Worm (Caenorhabditis elegans) whole organism, L1 larva: ENCODE measurements around the gene Y110A2AL.10.

Experiments
- C34B4.2 ChIP-seq: sonication (generic microtip); optimal IDR thresholded peaks from 2 replicates; lab custom pipeline; 2017; ENCODE audit warnings: mild to moderate bottlenecking, missing genetic modification characterization, missing compliant biosample characterization
- Y116A8C.19 ChIP-seq: sonication (generic microtip); optimal IDR thresholded peaks from 2 replicates; lab custom pipeline; 2016; ENCODE audit warnings: missing compliant biosample characterization, missing genetic modification characterization, borderline replicate concordance
- alr-1 ChIP-seq: fragments of 200-800 bp; sonication (Bioruptor generic); optimal IDR thresholded peaks from 2 replicates; lab custom pipeline; 2018; ENCODE audit warnings: borderline replicate concordance, mild to moderate bottlenecking, missing genetic modification characterization, missing compliant biosample characterization
- ceh-88 ChIP-seq: fragments of 200-800 bp; sonication (Bioruptor generic); IDR thresholded peaks from 2 replicates; pipeline ENCODE4 v1.3.6; 2022; ENCODE audit warnings: missing genetic modification characterization, missing compliant biosample characterization
- dsc-1 ChIP-seq: sonication (generic microtip); optimal IDR thresholded peaks from 2 replicates; lab custom pipeline; 2016; ENCODE audit warnings: mild to moderate bottlenecking, missing genetic modification characterization, missing compliant biosample characterization
- elt-2 ChIP-seq: sonication (generic microtip); optimal IDR thresholded peaks from 2 replicates; lab custom pipeline; 2016; ENCODE audit warnings: missing genetic modification characterization, mild to moderate bottlenecking, inconsistent platforms, missing compliant biosample characterization, missing genetic modification reagents
- elt-3 ChIP-seq, 6 experiments: fragments of 150-350 bp in 1 of 6; sonication (generic microtip); optimal IDR thresholded peaks; 2 replicates each; lab custom pipeline; 2017 to 2018; ENCODE audit warnings: missing biosample characterization in 6 of 6, missing genetic modification characterization in 6 of 6, inconsistent platforms in 1 of 6
- fkh-10 ChIP-seq: sonication (generic microtip); optimal IDR thresholded peaks from 2 replicates; lab custom pipeline; 2017; ENCODE audit warnings: missing biosample characterization, missing genetic modification reagents, missing genetic modification characterization
- fkh-4 ChIP-seq: sonication (generic microtip); optimal IDR thresholded peaks from 2 replicates; lab custom pipeline; 2016; ENCODE audit warnings: missing compliant biosample characterization, missing genetic modification characterization, borderline replicate concordance
- fos-1 ChIP-seq: fragments of 150-350 bp; optimal IDR thresholded peaks from 2 replicates; lab custom pipeline; 2014; ENCODE audit warnings: missing biosample characterization, missing genetic modification characterization
- hlh-17 ChIP-seq: fragments of 200-800 bp; sonication (Bioruptor generic); optimal IDR thresholded peaks from 2 replicates; lab custom pipeline; 2018; ENCODE audit warnings: missing genetic modification characterization, mild to moderate bottlenecking, missing compliant biosample characterization, moderate library complexity, borderline replicate concordance
- hlh-4 ChIP-seq: sonication (generic microtip); optimal IDR thresholded peaks from 2 replicates; lab custom pipeline; 2016; ENCODE audit warnings: mild to moderate bottlenecking, missing genetic modification characterization, missing compliant biosample characterization
- irx-1 ChIP-seq: sonication (generic microtip); optimal IDR thresholded peaks from 2 replicates; lab custom pipeline; 2016; ENCODE audit warnings: missing genetic modification characterization, missing compliant biosample characterization
- jun-1 ChIP-seq: fragments of 150-350 bp; optimal IDR thresholded peaks from 2 replicates; lab custom pipeline; 2014; ENCODE audit warnings: missing biosample characterization, missing genetic modification reagents, missing genetic modification characterization
- lin-13 ChIP-seq: fragments of 150-350 bp; optimal IDR thresholded peaks from 2 replicates; lab custom pipeline; 2014; ENCODE audit warnings: missing biosample characterization, missing genetic modification reagents, missing genetic modification characterization
- lin-14 ChIP-seq: fragments of 200-800 bp; sonication (Bioruptor generic); optimal IDR thresholded peaks from 2 replicates; lab custom pipeline; 2018; ENCODE audit warnings: mild to moderate bottlenecking, missing genetic modification characterization, moderate library complexity, missing compliant biosample characterization
- lin-15B ChIP-seq: fragments of 150-350 bp; sonication (generic microtip); optimal IDR thresholded peaks from 3 replicates; lab custom pipeline; 2014; ENCODE audit warnings: missing biosample characterization, missing genetic modification characterization
- lin-35 ChIP-seq, 2 experiments: fragments of 150-350 bp; optimal IDR thresholded peaks; 2 replicates each; lab custom pipeline; 2014; ENCODE audit warnings: missing biosample characterization in 2 of 2, missing genetic modification characterization in 2 of 2, missing genetic modification reagents in 2 of 2
- mab-9 ChIP-seq: fragments of 200-800 bp; sonication (Bioruptor generic); IDR thresholded peaks from 2 replicates; pipeline ENCODE4 v1.3.6; 2022; ENCODE audit warnings: missing genetic modification reagents, missing genetic modification characterization, missing compliant biosample characterization
- mef-2 ChIP-seq: fragments of 150-350 bp; optimal IDR thresholded peaks from 2 replicates; lab custom pipeline; 2014; ENCODE audit warnings: missing biosample characterization, missing genetic modification characterization
- mep-1 ChIP-seq: fragments of 150-350 bp; optimal IDR thresholded peaks from 2 replicates; lab custom pipeline; 2014; ENCODE audit warnings: missing biosample characterization, missing genetic modification characterization
- nhr-12 ChIP-seq: sonication (generic microtip); optimal IDR thresholded peaks from 2 replicates; lab custom pipeline; 2017; ENCODE audit warnings: missing biosample characterization, missing genetic modification characterization
- nhr-237 ChIP-seq: fragments of 150-350 bp; optimal IDR thresholded peaks from 2 replicates; lab custom pipeline; 2014; ENCODE audit warnings: missing biosample characterization, missing genetic modification characterization
- nhr-47 ChIP-seq: sonication (generic microtip); optimal IDR thresholded peaks from 2 replicates; lab custom pipeline; 2016; ENCODE audit warnings: mild to moderate bottlenecking, missing genetic modification characterization, moderate library complexity, missing compliant biosample characterization
- nhr-71 ChIP-seq: sonication (generic microtip); optimal IDR thresholded peaks from 2 replicates; lab custom pipeline; 2016; ENCODE audit warnings: mild to moderate bottlenecking, missing genetic modification characterization, moderate library complexity, missing compliant biosample characterization
- nhr-77 ChIP-seq: fragments of 150-350 bp; optimal IDR thresholded peaks from 2 replicates; lab custom pipeline; 2014; ENCODE audit warnings: missing biosample characterization, missing genetic modification characterization
- nhr-90 ChIP-seq: sonication (generic microtip); optimal IDR thresholded peaks from 2 replicates; lab custom pipeline; 2016; ENCODE audit warnings: mild to moderate bottlenecking, missing genetic modification characterization, missing compliant biosample characterization; ENCODE audit not compliant: poor library complexity
- pax-3 ChIP-seq: fragments of 200-800 bp; sonication (Bioruptor generic); optimal IDR thresholded peaks from 2 replicates; lab custom pipeline; 2018; ENCODE audit warnings: mild to moderate bottlenecking, missing genetic modification characterization, moderate library complexity, missing compliant biosample characterization
- skn-1 ChIP-seq: fragments of 150-350 bp; optimal IDR thresholded peaks from 2 replicates; lab custom pipeline; 2014; ENCODE audit warnings: missing biosample characterization, missing genetic modification characterization
- snu-23 ChIP-seq: sonication (generic microtip); optimal IDR thresholded peaks from 2 replicates; lab custom pipeline; 2016; ENCODE audit warnings: missing genetic modification characterization, missing compliant biosample characterization
- swsn-7 ChIP-seq: sonication (generic microtip); optimal IDR thresholded peaks from 2 replicates; lab custom pipeline; 2016; ENCODE audit warnings: missing genetic modification characterization, missing compliant biosample characterization
- tlp-1 ChIP-seq: fragments of 150-350 bp; optimal IDR thresholded peaks from 2 replicates; lab custom pipeline; 2014; ENCODE audit warnings: missing biosample characterization, missing genetic modification characterization
- unc-30 ChIP-seq: sonication (generic microtip); optimal IDR thresholded peaks from 2 replicates; lab custom pipeline; 2017; ENCODE audit warnings: missing biosample characterization, missing genetic modification characterization
- unc-86 ChIP-seq: sonication (generic microtip); optimal IDR thresholded peaks from 2 replicates; lab custom pipeline; 2016; ENCODE audit warnings: missing genetic modification characterization, missing compliant biosample characterization
- unc-98 ChIP-seq: fragments of 200-800 bp; sonication (Bioruptor generic); IDR thresholded peaks from 2 replicates; pipeline ENCODE4 v1.3.6; 2022; ENCODE audit warnings: missing genetic modification characterization, missing compliant biosample characterization
- zag-1 ChIP-seq: fragments of 150-350 bp; optimal IDR thresholded peaks from 2 replicates; lab custom pipeline; 2014; ENCODE audit warnings: missing biosample characterization, missing genetic modification characterization
- zip-4 ChIP-seq: fragments of 200-800 bp; sonication (Bioruptor generic); optimal IDR thresholded peaks from 2 replicates; lab custom pipeline; 2018; ENCODE audit warnings: mild to moderate bottlenecking, missing genetic modification characterization, moderate library complexity, missing compliant biosample characterization

The Y110A2AL.10 gene

ce11 chrII:2888957-2889630, 17.4 kb upstream of the Y110A2AL.10 start, which contains the start of gene pinn-1 (continued):
- TF ChIP-seq mep-1 (tag; lab: Kevin White, UChicago), result peak; percentile 81
- peak; percentile 84 for TF ChIP-seq skn-1 (tag; lab: Kevin White, UChicago)
- TF ChIP-seq unc-98 (GFP tag; lab: Robert Waterston, UW), result peak; percentile 94
- TF ChIP-seq dsc-1, result peak; percentile 97
- peak; percentile 50 for TF ChIP-seq fos-1 (tag; lab: Kevin White, UChicago)
- TF ChIP-seq pax-3 (tag; lab: Kevin White, UChicago), result peak; percentile 97
- no peak for TF ChIP-seq tlp-1 (tag; lab: Kevin White, UChicago)

DNA sequence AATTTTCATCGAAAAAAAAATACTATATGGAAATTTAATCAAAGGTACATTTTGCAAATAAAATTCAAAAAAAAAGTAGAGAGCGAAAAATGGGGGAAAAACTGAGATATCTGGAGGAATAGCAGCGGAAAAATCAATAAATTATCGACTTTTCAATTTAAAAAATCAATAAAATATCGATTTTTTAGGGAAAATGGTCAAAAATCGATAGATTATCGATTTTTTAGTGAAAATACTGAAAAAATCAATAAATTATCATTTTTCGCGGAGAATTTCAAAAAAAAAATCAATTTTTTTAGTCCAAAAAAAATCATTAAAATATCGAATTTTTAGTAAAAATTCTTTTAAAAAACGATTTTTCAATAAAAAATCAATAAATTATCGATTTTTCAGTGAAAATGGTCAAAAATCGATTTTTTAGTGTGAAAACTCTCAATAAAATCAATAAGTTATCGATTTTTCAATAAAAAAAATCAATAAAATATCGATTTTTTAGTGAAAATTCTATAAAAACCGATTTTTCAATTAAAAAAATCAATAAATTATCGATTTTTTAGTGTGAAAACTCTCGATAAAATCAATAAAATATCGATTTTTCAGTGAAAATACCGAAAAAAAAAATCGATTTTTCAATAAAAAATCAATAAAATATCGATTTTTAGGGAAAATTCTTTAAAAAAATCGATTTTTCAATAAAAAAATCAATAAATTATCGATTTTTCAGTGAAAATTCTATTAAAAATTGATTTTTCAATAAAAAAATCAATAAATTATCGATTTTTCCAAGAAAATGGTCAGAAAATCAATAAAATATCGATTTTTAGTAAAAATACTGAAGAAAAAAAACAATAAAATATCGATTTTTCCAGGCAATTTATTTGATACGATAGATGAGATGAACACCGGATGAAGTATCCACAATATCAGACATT, 14.1 kb upstream of the Y110A2AL.10 start:
- TF ChIP-seq fkh-4 (tag; lab: Kevin White, UChicago) (no peak), nhr-47 (no peak), mab-9 (no peak), dsc-1 (no peak), nhr-77 (tag; lab: Kevin White, UChicago) (no peak), elt-2 (tag; lab: Kevin White, UChicago) (no peak), unc-30 (tag; lab: Kevin White, UChicago) (no peak), nhr-12 (tag; lab: Kevin White, UChicago) (no peak), elt-3 (tag; optimal IDR thresholded peaks at IDR 0.05; lab: Kevin White, UChicago) (no peak), lin-35 (GFP tag; optimal IDR thresholded peaks at IDR 0.05; lab: Kevin White, UChicago) (no peak), snu-23 (GFP tag; lab: Kevin White, UChicago) (no peak), nhr-237 (no peak), lin-15B (no peak), irx-1 (tag; lab: Kevin White, UChicago) (no peak), hlh-4 (tag; lab: Kevin White, UChicago) (no peak), zag-1 (tag; lab: Kevin White, UChicago) (no peak)

ce11 chrII:2884810-2885209, 13.1 kb upstream of the Y110A2AL.10 start, which contains the start of gene pigw-1:
TSS of gene pigw-1 (minus strand) at chrII:2884910.
- TF ChIP-seq nhr-71 (no peak), irx-1 (tag; lab: Kevin White, UChicago) (no peak), swsn-7 (tag; lab: Kevin White, UChicago) (no peak), zip-4 (GFP tag; lab: Kevin White, UChicago) (no peak), mep-1 (tag; lab: Kevin White, UChicago) (no peak), Y116A8C.19 (no peak), fkh-10 (GFP tag; lab: Kevin White, UChicago) (no peak)

ce11 chrII:2881088-2881487, 9.4 kb upstream of the Y110A2AL.10 start:
- TF ChIP-seq lin-13 (GFP tag; lab: Kevin White, UChicago) (peak; percentile 16), alr-1 (no peak)
- TF ChIP-seq, all 84 proteins: peak for 1

DNA sequence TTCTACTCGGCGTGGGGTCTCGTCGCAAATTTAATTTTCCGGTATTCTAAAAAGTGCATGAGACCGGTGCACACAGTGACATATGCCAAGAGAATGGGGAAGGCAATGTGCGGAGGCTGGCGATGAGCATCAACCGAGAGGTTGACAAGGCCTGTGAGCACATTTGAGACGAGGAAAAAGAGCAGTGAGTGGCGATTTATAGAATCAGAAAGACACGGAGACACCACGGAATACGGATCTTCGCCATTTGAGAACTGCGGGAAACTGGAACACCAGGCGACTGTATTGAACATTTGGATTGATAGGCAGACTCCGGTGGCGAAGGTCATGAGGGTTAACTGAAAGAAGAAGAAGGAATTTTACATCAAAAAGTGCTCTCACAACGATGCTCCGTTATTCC, 7.2 kb upstream of the Y110A2AL.10 start:
- TF ChIP-seq lin-14 (GFP tag; lab: Kevin White, UChicago), result no peak
- no peak for TF ChIP-seq C34B4.2
- TF ChIP-seq mef-2 (tag; lab: Kevin White, UChicago), result no peak
- TF ChIP-seq hlh-17 (GFP tag; lab: Kevin White, UChicago), result no peak
- TF ChIP-seq unc-86 (tag; lab: Kevin White, UChicago), result no peak
- TF ChIP-seq snu-23 (GFP tag; lab: Kevin White, UChicago), result no peak
- TF ChIP-seq jun-1 (tag; lab: Kevin White, UChicago), result no peak
- no peak for TF ChIP-seq ceh-88 (GFP tag; lab: Robert Waterston, UW)
- no peak for TF ChIP-seq nhr-90 (tag; lab: Kevin White, UChicago)
